Fruit fly (Drosophila melanogaster) whole organism: ENCODE data around the gene Cyp313a4.

Experiments
- Dll ChIP-seq: fragments of >200 bp; optimal IDR thresholded peaks from 2 replicates; lab custom pipeline; 2017
- EcR ChIP-seq, 2 experiments: fragments of >200 bp; optimal IDR thresholded peaks; 2 replicates each; lab custom pipeline; 2017; ENCODE audit warnings: missing biosample characterization in 2 of 2, missing genetic modification characterization in 2 of 2, missing genetic modification reagents in 2 of 2
- psq ChIP-seq: fragments of >200 bp; optimal IDR thresholded peaks from 2 replicates; lab custom pipeline; 2017
- usp ChIP-seq: fragments of >200 bp; optimal IDR thresholded peaks from 2 replicates; lab custom pipeline; 2017; ENCODE audit warnings: missing biosample characterization, missing genetic modification characterization, mixed read lengths

dm6 chr3R:12717588-12718535 lies 36.7 kb upstream of the Cyp313a4 start:
- TF ChIP-seq Dll (lab: Kevin White, UChicago) (no peak), EcR (GFP tag; optimal IDR thresholded peaks at IDR 0.05; lab: Kevin White, UChicago) (no peak), usp (no peak), psq (lab: Kevin White, UChicago) (no peak)
